Fruit fly (Drosophila melanogaster): ENCODE measurements around the gene TfIIEbeta.

TfIIEbeta gene

dm6 chr3L:4242428-4242827 is 44.4 kb upstream of the TfIIEbeta start, which contains the start of gene pav (continued):
- TF ChIP-seq Tbp (GFP tag; optimal IDR thresholded peaks at IDR 0.05) = no peak

DNA sequence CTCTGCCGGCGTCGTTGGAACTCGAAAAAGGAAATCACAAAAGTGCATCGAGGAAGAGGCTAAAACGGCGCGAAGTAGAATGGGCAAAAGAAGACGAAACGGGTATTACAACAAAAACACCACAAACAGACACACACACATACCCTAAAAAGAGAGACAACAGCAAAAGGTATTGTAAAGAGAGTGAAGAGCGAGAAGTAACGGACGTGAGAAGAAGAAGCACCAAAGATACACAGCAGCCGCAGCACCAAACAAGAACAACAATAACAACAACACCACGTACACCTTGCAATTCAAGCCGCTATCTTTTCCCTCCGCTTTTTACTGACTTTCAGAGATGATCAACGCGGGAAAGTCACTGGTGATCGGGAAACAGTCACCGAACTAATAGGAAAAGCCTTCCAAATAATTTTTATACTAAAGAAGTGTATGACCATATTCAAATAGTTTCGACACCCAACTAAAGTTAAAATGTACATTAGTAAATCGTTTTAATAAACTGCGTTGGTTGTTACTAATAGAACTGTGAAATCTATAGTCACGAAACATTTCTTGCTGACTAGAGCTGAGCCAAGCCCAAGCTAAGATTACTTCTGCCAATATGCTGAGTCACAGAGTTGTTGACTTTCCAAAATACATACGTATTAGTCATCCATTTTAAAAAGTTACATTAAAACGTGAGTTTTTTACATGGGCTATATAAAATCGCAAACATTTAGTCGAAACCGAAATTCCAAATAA is 34.5 kb upstream of the TfIIEbeta start:
- TF ChIP-seq gcm (GFP tag; optimal IDR thresholded peaks at IDR 0.05) = no peak
- peak; percentile 46 for TF ChIP-seq kni (GFP tag; optimal IDR thresholded peaks at IDR 0.05)
- no peak for TF ChIP-seq D (optimal IDR thresholded peaks at IDR 0.05)
- TF ChIP-seq D (GFP tag; optimal IDR thresholded peaks at IDR 0.05) = no peak
- TF ChIP-seq grau (tag; optimal IDR thresholded peaks at IDR 0.05) = no peak
- no peak for TF ChIP-seq CG7987 (GFP tag; optimal IDR thresholded peaks at IDR 0.05)
- no peak for TF ChIP-seq CG3847 (GFP tag; IDR thresholded peaks at IDR 0.05)
- TF ChIP-seq CG11695 (GFP tag; IDR thresholded peaks at IDR 0.05) = no peak
- TF ChIP-seq CG4404 (GFP tag; IDR thresholded peaks at IDR 0.05) = no peak
- TF ChIP-seq CG33557 (GFP tag; optimal IDR thresholded peaks at IDR 0.05) = no peak
- no peak for TF ChIP-seq CG10366 (GFP tag; IDR thresholded peaks at IDR 0.05)
- TF ChIP-seq tll (GFP tag; optimal IDR thresholded peaks at IDR 0.05) = peak; percentile 23 to 75
- no peak for TF ChIP-seq CG9932 (GFP tag; IDR thresholded peaks at IDR 0.05)
- TF ChIP-seq CG34422 (GFP tag; IDR thresholded peaks at IDR 0.05) = no peak; the same call in 2 of the 3 replicates
- TF ChIP-seq CG12744 (GFP tag; optimal IDR thresholded peaks at IDR 0.05) = no peak
- TF ChIP-seq hb (GFP tag; IDR thresholded peaks at IDR 0.05; ENCODE audit: partially characterized antibody) = no peak
- no peak for TF ChIP-seq crp (GFP tag; optimal IDR thresholded peaks at IDR 0.05)
- no peak for TF ChIP-seq insv (GFP tag; optimal IDR thresholded peaks at IDR 0.05)
- TF ChIP-seq Dek (tag; optimal IDR thresholded peaks at IDR 0.05) = no peak
- no peak for TF ChIP-seq pho (GFP tag; optimal IDR thresholded peaks at IDR 0.05)
- no peak for TF ChIP-seq B-H1 (GFP tag; IDR thresholded peaks at IDR 0.05)
- TF ChIP-seq so (GFP tag; IDR thresholded peaks at IDR 0.05) = no peak
- no peak for TF ChIP-seq inv (GFP tag; IDR thresholded peaks at IDR 0.05; ENCODE audit: partially characterized antibody)
- peak; percentile 90 for TF ChIP-seq pros (GFP tag; optimal IDR thresholded peaks at IDR 0.05)
- no peak for TF ChIP-seq CG30403 (GFP tag; optimal IDR thresholded peaks at IDR 0.05)
- no peak for TF ChIP-seq CG4730 (GFP tag; IDR thresholded peaks at IDR 0.05)
- TF ChIP-seq CG15479 (GFP tag; optimal IDR thresholded peaks at IDR 0.05) = peak; percentile 35
- TF ChIP-seq salm (tag; optimal IDR thresholded peaks at IDR 0.05) = no peak
- no peak for TF ChIP-seq CG10979 (tag; optimal IDR thresholded peaks at IDR 0.05)
- no peak for TF ChIP-seq disco-r (GFP tag; optimal IDR thresholded peaks at IDR 0.05)
- no peak for TF ChIP-seq prd (optimal IDR thresholded peaks at IDR 0.05)
- TF ChIP-seq prd (GFP tag; IDR thresholded peaks at IDR 0.05) = no peak
- TF ChIP-seq CG11456 (GFP tag; IDR thresholded peaks at IDR 0.05) = no peak
- TF ChIP-seq CG6272 (GFP tag; IDR thresholded peaks at IDR 0.05) = no peak
- TF ChIP-seq BEAF-32 (GFP tag; optimal IDR thresholded peaks at IDR 0.05) = no peak
- no peak for TF ChIP-seq luna (GFP tag; optimal IDR thresholded peaks at IDR 0.05)
- TF ChIP-seq cato (GFP tag; optimal IDR thresholded peaks at IDR 0.05; ENCODE audit: borderline replicate concordance) = no peak
- no peak for TF ChIP-seq ab (GFP tag; optimal IDR thresholded peaks at IDR 0.05)
- no peak for TF ChIP-seq Fer1 (GFP tag; optimal IDR thresholded peaks at IDR 0.05)
- TF ChIP-seq CG5245 (GFP tag; optimal IDR thresholded peaks at IDR 0.05) = no peak
- TF ChIP-seq yki (optimal IDR thresholded peaks at IDR 0.05) = no peak
- no peak for TF ChIP-seq Ada2b (GFP tag; IDR thresholded peaks at IDR 0.05)
- TF ChIP-seq wek (GFP tag; optimal IDR thresholded peaks at IDR 0.05) = no peak
- TF ChIP-seq emc (GFP tag; optimal IDR thresholded peaks at IDR 0.05) = no peak
- TF ChIP-seq Tbp (GFP tag; optimal IDR thresholded peaks at IDR 0.05) = no peak
- TF ChIP-seq lola (GFP tag; optimal IDR thresholded peaks at IDR 0.05) = peak in 1 of 3 experiments; percentile 8
- no peak for TF ChIP-seq CG12219 (GFP tag; optimal IDR thresholded peaks at IDR 0.05)
- no peak for TF ChIP-seq Deaf1 (tag; optimal IDR thresholded peaks at IDR 0.05)
